Fruit fly (Drosophila melanogaster) whole organism, embryonic: ENCODE results near the gene LysRS.

Experiments
- B-H2 ChIP-seq: fragments of 200-800 bp; sonication (Bioruptor generic); optimal IDR thresholded peaks from 2 replicates; lab custom pipeline; 2018; ENCODE audit warnings: missing biosample characterization, mild to moderate bottlenecking, missing genetic modification characterization
- CG10274 ChIP-seq: fragments of 200-800 bp; sonication (Bioruptor generic); optimal IDR thresholded peaks from 3 replicates; lab custom pipeline; 2017; ENCODE audit warnings: missing biosample characterization, mild to moderate bottlenecking, missing genetic modification characterization
- CG10366 ChIP-seq: fragments of 200-800 bp; sonication (Bioruptor generic); IDR thresholded peaks from 2 replicates; pipeline ENCODE4 v1.3.6; 2022; ENCODE audit warnings: missing biosample characterization, missing genetic modification characterization
- CG10462 ChIP-seq: fragments of 200-800 bp; sonication (Bioruptor generic); optimal IDR thresholded peaks from 2 replicates; lab custom pipeline; 2016; ENCODE audit warnings: missing biosample characterization, missing genetic modification characterization
- CG10959 ChIP-seq: fragments of 200-800 bp; sonication (Bioruptor generic); IDR thresholded peaks from 2 replicates; pipeline ENCODE4 v1.3.6; 2022; ENCODE audit warnings: missing biosample characterization, missing genetic modification characterization
- CG11723 ChIP-seq: fragments of 200-800 bp; sonication (Bioruptor generic); optimal IDR thresholded peaks from 2 replicates; lab custom pipeline; 2017; ENCODE audit warnings: missing biosample characterization, mild to moderate bottlenecking, missing genetic modification characterization
- CG12299 ChIP-seq: fragments of 200-800 bp; sonication (Bioruptor generic); optimal IDR thresholded peaks from 2 replicates; lab custom pipeline; 2018; ENCODE audit warnings: missing biosample characterization, mild to moderate bottlenecking, missing genetic modification characterization
- CG14014 ChIP-seq: fragments of 200-800 bp; sonication (Bioruptor generic); IDR thresholded peaks from 2 replicates; pipeline ENCODE4 v1.3.6; 2022; ENCODE audit warnings: missing biosample characterization, missing genetic modification characterization
- CG14860 ChIP-seq: fragments of 200-800 bp; sonication (Bioruptor generic); IDR thresholded peaks from 3 replicates; pipeline ENCODE4 v1.3.6; 2022; ENCODE audit warnings: missing biosample characterization, missing genetic modification characterization; ENCODE audit not compliant: partially characterized antibody
- CG15073 ChIP-seq: fragments of 200-800 bp; sonication (Bioruptor generic); optimal IDR thresholded peaks from 2 replicates; lab custom pipeline; 2016; ENCODE audit warnings: missing biosample characterization, missing genetic modification characterization
- CG15269 ChIP-seq: fragments of 200-800 bp; sonication (Bioruptor generic); optimal IDR thresholded peaks from 2 replicates; lab custom pipeline; 2018; ENCODE audit warnings: missing biosample characterization, mild to moderate bottlenecking, missing genetic modification characterization, moderate library complexity
- CG15601 ChIP-seq: fragments of 200-800 bp; sonication (Bioruptor generic); optimal IDR thresholded peaks from 3 replicates; lab custom pipeline; 2019; ENCODE audit warnings: missing biosample characterization, mild to moderate bottlenecking, missing genetic modification characterization, moderate library complexity
- CG15696 ChIP-seq: fragments of 200-800 bp; sonication (Bioruptor generic); optimal IDR thresholded peaks from 2 replicates; lab custom pipeline; 2019; ENCODE audit warnings: missing biosample characterization, mild to moderate bottlenecking, missing genetic modification characterization, moderate library complexity
- CG17361 ChIP-seq: fragments of 200-800 bp; sonication (Bioruptor generic); IDR thresholded peaks from 3 replicates; pipeline ENCODE4 v1.3.6; 2022; ENCODE audit warnings: missing biosample characterization, missing genetic modification characterization
- CG2120 ChIP-seq: fragments of 200-800 bp; sonication (Bioruptor generic); optimal IDR thresholded peaks from 3 replicates; lab custom pipeline; 2016; ENCODE audit warnings: missing biosample characterization, missing genetic modification characterization
- CG2129 ChIP-seq: fragments of 200-800 bp; sonication (Bioruptor generic); IDR thresholded peaks from 2 replicates; pipeline ENCODE4 v1.3.6; 2022; ENCODE audit warnings: missing biosample characterization, missing genetic modification characterization; ENCODE audit not compliant: partially characterized antibody
- CG2712 ChIP-seq: fragments of 200-800 bp; optimal IDR thresholded peaks from 3 replicates; lab custom pipeline; 2019; ENCODE audit warnings: missing biosample characterization, mild to moderate bottlenecking, missing genetic modification characterization, moderate library complexity
- CG31224 ChIP-seq: fragments of 200-800 bp; sonication (Bioruptor generic); IDR thresholded peaks from 2 replicates; pipeline ENCODE4 v1.3.6; 2022; ENCODE audit warnings: missing biosample characterization, missing genetic modification characterization
- CG3407 ChIP-seq: fragments of 200-800 bp; sonication (Bioruptor generic); optimal IDR thresholded peaks from 2 replicates; lab custom pipeline; 2018; ENCODE audit warnings: missing biosample characterization, mild to moderate bottlenecking, missing genetic modification characterization
- CG3726 ChIP-seq: fragments of 200-800 bp; sonication (Bioruptor generic); IDR thresholded peaks from 3 replicates; pipeline ENCODE4, ENCODE4 v1.3.6; 2022; ENCODE audit warnings: missing biosample characterization, missing genetic modification characterization
- CG43689 ChIP-seq: fragments of 200-800 bp; sonication (Bioruptor generic); IDR thresholded peaks from 2 replicates; pipeline ENCODE4 v1.3.6; 2022; ENCODE audit warnings: missing biosample characterization, missing genetic modification characterization
- CG6854 ChIP-seq: fragments of 200-800 bp; sonication (Bioruptor generic); optimal IDR thresholded peaks from 3 replicates; lab custom pipeline; 2017; ENCODE audit warnings: missing biosample characterization, mild to moderate bottlenecking, missing genetic modification characterization
- CG9215 ChIP-seq: fragments of 200-800 bp; sonication (Bioruptor generic); IDR thresholded peaks from 2 replicates; pipeline ENCODE4 v1.3.6; 2022; ENCODE audit warnings: missing biosample characterization, missing genetic modification characterization
- CG9609 ChIP-seq: fragments of 200-800 bp; sonication (Bioruptor generic); optimal IDR thresholded peaks from 3 replicates; lab custom pipeline; 2016; ENCODE audit warnings: missing biosample characterization, missing genetic modification characterization
- D19A ChIP-seq: fragments of 200-800 bp; optimal IDR thresholded peaks from 3 replicates; lab custom pipeline; 2019; ENCODE audit warnings: missing biosample characterization, mild to moderate bottlenecking, missing genetic modification characterization, moderate library complexity
- Dll ChIP-seq: fragments of 200-800 bp; sonication (Bioruptor generic); IDR thresholded peaks from 4 replicates; pipeline ENCODE4 v1.3.6; 2022; ENCODE audit warnings: missing biosample characterization, missing genetic modification characterization; ENCODE audit not compliant: partially characterized antibody
- Doc3 ChIP-seq: fragments of 200-800 bp; sonication (Bioruptor generic); IDR thresholded peaks from 3 replicates; pipeline ENCODE4 v1.3.6; 2022; ENCODE audit warnings: missing biosample characterization, missing genetic modification characterization; ENCODE audit not compliant: partially characterized antibody
- HLH3B ChIP-seq: fragments of 200-800 bp; sonication (Bioruptor generic); IDR thresholded peaks from 2 replicates; pipeline ENCODE4 v1.3.6; 2022; ENCODE audit warnings: missing biosample characterization, missing genetic modification characterization
- Med ChIP-seq: fragments of 200-800 bp; sonication (Bioruptor generic); peaks from one replicate; lab custom pipeline; 2016; ENCODE audit warnings: missing biosample characterization, missing genetic modification characterization, mild to moderate bottlenecking, inconsistent platforms, moderate library complexity
- NC2α ChIP-seq: fragments of 200-800 bp; sonication (Bioruptor generic); optimal IDR thresholded peaks from 2 replicates; lab custom pipeline; 2016; ENCODE audit warnings: missing biosample characterization, missing genetic modification characterization
- NFAT ChIP-seq: fragments of 200-800 bp; sonication (Bioruptor generic); IDR thresholded peaks from 2 replicates; pipeline ENCODE4 v1.3.6; 2022; ENCODE audit warnings: missing biosample characterization, missing genetic modification characterization
- Ptx1 ChIP-seq: fragments of 200-800 bp; sonication (Bioruptor generic); IDR thresholded peaks from 2 replicates; pipeline ENCODE4 v1.3.6; 2022; ENCODE audit warnings: missing biosample characterization, missing genetic modification characterization
- Xbp1 ChIP-seq: fragments of 200-800 bp; sonication (Bioruptor generic); optimal IDR thresholded peaks from 3 replicates; lab custom pipeline; 2016; ENCODE audit warnings: missing biosample characterization, mild to moderate bottlenecking, missing genetic modification characterization
- abd-A ChIP-seq: fragments of 200-800 bp; sonication (Bioruptor generic); optimal IDR thresholded peaks from 3 replicates; lab custom pipeline; 2019; ENCODE audit warnings: missing biosample characterization, mild to moderate bottlenecking, missing genetic modification characterization, moderate library complexity
- al ChIP-seq: fragments of 200-800 bp; sonication (Bioruptor generic); IDR thresholded peaks from 2 replicates; pipeline ENCODE4 v1.3.6; 2022; ENCODE audit warnings: missing biosample characterization, missing genetic modification characterization
- en ChIP-seq: fragments of 200-800 bp; sonication (Bioruptor generic); optimal IDR thresholded peaks from 2 replicates; lab custom pipeline; 2016; ENCODE audit warnings: missing biosample characterization, missing genetic modification characterization
- gcm2 ChIP-seq: fragments of 200-800 bp; sonication (Bioruptor generic); optimal IDR thresholded peaks from 2 replicates; lab custom pipeline; 2016; ENCODE audit warnings: missing biosample characterization, missing genetic modification characterization
- lbe ChIP-seq: fragments of 200-800 bp; sonication (Bioruptor generic); optimal IDR thresholded peaks from 2 replicates; lab custom pipeline; 2016; ENCODE audit warnings: missing biosample characterization, mild to moderate bottlenecking, missing genetic modification characterization
- lmd ChIP-seq: fragments of 200-800 bp; sonication (Bioruptor generic); IDR thresholded peaks from 2 replicates; pipeline ENCODE4 v1.3.6; 2022; ENCODE audit warnings: missing biosample characterization, missing genetic modification characterization
- pita ChIP-seq: fragments of 200-800 bp; sonication (Bioruptor generic); optimal IDR thresholded peaks from 2 replicates; lab custom pipeline; 2017; ENCODE audit warnings: missing biosample characterization, mild to moderate bottlenecking, missing genetic modification characterization
- prd ChIP-seq, 3 experiments: fragments of >200 bp in 2 of 3; fragments of 200-800 bp in 1 of 3; sonication (Bioruptor generic) in 1 of 3; optimal IDR thresholded peaks in 2 of 3; IDR thresholded peaks in 1 of 3; 2 replicates in 2 of 3; 3 replicates in 1 of 3; pipeline versions ENCODE4 v1.3.6 to Lab custom; 2017 to 2022; ENCODE audit warnings: missing biosample characterization in 1 of 3, missing genetic modification characterization in 1 of 3
- ranshi ChIP-seq: fragments of 200-800 bp; sonication (Bioruptor generic); IDR thresholded peaks from 2 replicates; pipeline ENCODE4 v1.3.6; 2022; ENCODE audit warnings: missing biosample characterization, missing genetic modification characterization
- ro ChIP-seq: fragments of 200-800 bp; sonication (Bioruptor generic); IDR thresholded peaks from 2 replicates; pipeline ENCODE4 v1.3.6; 2022; ENCODE audit warnings: missing biosample characterization, missing genetic modification characterization
- row ChIP-seq: fragments of 200-800 bp; sonication (Bioruptor generic); IDR thresholded peaks from 3 replicates; pipeline ENCODE4 v1.3.6; 2022; ENCODE audit warnings: missing biosample characterization, missing genetic modification characterization
- run ChIP-seq: fragments of 200-800 bp; sonication (Bioruptor generic); optimal IDR thresholded peaks from 3 replicates; lab custom pipeline; 2018; ENCODE audit warnings: missing biosample characterization, mild to moderate bottlenecking, missing genetic modification characterization
- sqz ChIP-seq: fragments of 200-800 bp; sonication (Bioruptor generic); optimal IDR thresholded peaks from 3 replicates; lab custom pipeline; 2018; ENCODE audit warnings: missing biosample characterization, mild to moderate bottlenecking, missing genetic modification characterization
- sr ChIP-seq: fragments of 200-800 bp; sonication (Bioruptor generic); IDR thresholded peaks from 3 replicates; pipeline ENCODE4 v1.3.6; 2022; ENCODE audit warnings: missing biosample characterization, missing genetic modification characterization
- tup ChIP-seq: fragments of 200-800 bp; sonication (Bioruptor generic); optimal IDR thresholded peaks from 2 replicates; lab custom pipeline; 2016; ENCODE audit warnings: missing biosample characterization, mild to moderate bottlenecking, missing genetic modification characterization, moderate library complexity
- unpg ChIP-seq: fragments of 200-800 bp; sonication (Bioruptor generic); optimal IDR thresholded peaks from 3 replicates; lab custom pipeline; 2018; ENCODE audit warnings: missing biosample characterization, mild to moderate bottlenecking, missing genetic modification characterization, moderate library complexity
- vnd ChIP-seq: fragments of 200-800 bp; sonication (Bioruptor generic); IDR thresholded peaks from 3 replicates; pipeline ENCODE4 v1.3.6; 2022; ENCODE audit warnings: missing biosample characterization, missing genetic modification characterization; ENCODE audit not compliant: partially characterized antibody

The LysRS gene

dm6 chrX:9640690-9641149 lies 32.0 kb upstream of the LysRS start (continued):
- peak; percentile 79 for TF ChIP-seq CG15696 (tag; lab: Kevin White, UChicago)
- TF ChIP-seq abd-A (tag; lab: Kevin White, UChicago): peak; percentile 89
- peak; percentile 99 for TF ChIP-seq CG6854 (GFP tag; lab: Kevin White, UChicago)
- TF ChIP-seq tup: peak; percentile 91
- TF ChIP-seq CG14014 (GFP tag; lab: Robert Waterston, UW): peak; percentile 97
- peak; percentile 97 for TF ChIP-seq CG2712 (tag; lab: Kevin White, UChicago)
- peak; percentile 93 for TF ChIP-seq gcm2 (GFP tag; lab: Kevin White, UChicago)
- peak; percentile 91 for TF ChIP-seq en (GFP tag; lab: Kevin White, UChicago)
- TF ChIP-seq CG15269 (tag; lab: Kevin White, UChicago): peak; percentile 99
- TF ChIP-seq CG3726: peak; percentile 93
- TF ChIP-seq Dll (GFP tag; lab: Robert Waterston, UW): 0 out of 4 replicates have a peak, but pooled peaks have one; percentile 20
- TF ChIP-seq vnd (GFP tag; lab: Robert Waterston, UW): no peak
- peak; percentile 95 for TF ChIP-seq Xbp1 (GFP tag; lab: Kevin White, UChicago)
- peak; percentile 83 for TF ChIP-seq NC2α (GFP tag; lab: Kevin White, UChicago)
- TF ChIP-seq NFAT (GFP tag; lab: Robert Waterston, UW): peak; percentile 93
- TF ChIP-seq D19A (tag; lab: Kevin White, UChicago): peak; percentile 94
- TF ChIP-seq prd (optimal IDR thresholded peaks at IDR 0.05; lab: Kevin White, UChicago): no peak
- peak; percentile 88 for TF ChIP-seq prd (GFP tag; IDR thresholded peaks at IDR 0.05; lab: Robert Waterston, UW)
- no peak for TF ChIP-seq pita (GFP tag; lab: Kevin White, UChicago)
- no peak for TF ChIP-seq CG14860 (GFP tag; lab: Robert Waterston, UW)
- TF ChIP-seq CG31224: peak; percentile 91
- peak; percentile 94 for TF ChIP-seq lmd
- TF ChIP-seq CG17361: peak; percentile 91
- TF ChIP-seq sqz (GFP tag; lab: Kevin White, UChicago): peak; percentile 89
- peak; percentile 98 for TF ChIP-seq unpg (GFP tag; lab: Kevin White, UChicago)
- TF ChIP-seq row (GFP tag; lab: Robert Waterston, UW): peak; percentile 97
- peak; percentile 99 for TF ChIP-seq B-H2 (GFP tag; lab: Kevin White, UChicago)
- TF ChIP-seq CG11723 (GFP tag; lab: Kevin White, UChicago): peak; percentile 95
- TF ChIP-seq Doc3: no peak
- peak; percentile 60 for TF ChIP-seq CG10959 (GFP tag; lab: Robert Waterston, UW)
- TF ChIP-seq CG3407 (GFP tag; lab: Kevin White, UChicago): peak; percentile 90
- peak; percentile 24 for TF ChIP-seq CG15073 (GFP tag; lab: Kevin White, UChicago)
- TF ChIP-seq ranshi (GFP tag; lab: Robert Waterston, UW): peak; percentile 94
- TF ChIP-seq Ptx1: peak; percentile 90
- peak; percentile 100 for TF ChIP-seq Med (GFP tag; lab: Kevin White, UChicago)
- peak; percentile 96 for TF ChIP-seq sr (GFP tag; lab: Robert Waterston, UW)
- TF ChIP-seq CG2120 (GFP tag; lab: Kevin White, UChicago): peak; percentile 98
- peak; percentile 96 for TF ChIP-seq run (tag; lab: Kevin White, UChicago)
- peak; percentile 96 for TF ChIP-seq HLH3B (GFP tag; lab: Robert Waterston, UW)
- TF ChIP-seq CG9609: peak; percentile 90
- TF ChIP-seq CG10274 (GFP tag; lab: Kevin White, UChicago): peak; percentile 93
- TF ChIP-seq CG15601 (tag; lab: Kevin White, UChicago): peak; percentile 94
- peak; percentile 87 for TF ChIP-seq CG10462
- peak; percentile 99 for TF ChIP-seq CG12299
- TF ChIP-seq CG9215 (GFP tag; lab: Robert Waterston, UW): peak; percentile 81
- peak; percentile 90 for TF ChIP-seq al (GFP tag; lab: Robert Waterston, UW)
- peak; percentile 90 for TF ChIP-seq CG43689 (GFP tag; lab: Robert Waterston, UW)
- peak; percentile 94 for TF ChIP-seq CG10366
- TF ChIP-seq CG2129: no peak
- TF ChIP-seq ro (GFP tag; lab: Robert Waterston, UW): peak; percentile 51; the same call in 1 of the 2 replicates
- peak; percentile 90 for TF ChIP-seq lbe (GFP tag; lab: Kevin White, UChicago)
